Fruit fly (Drosophila melanogaster): ENCODE measurements around the gene CG11722.
A peak's percentile ranks its signal among the peaks of the same experiment; 100 is the strongest.

The CG11722 gene

dm6 chr3R:10042024-10042663 is 3.2 kb downstream of the CG11722 start:
- peak; percentile 53 for TF ChIP-seq psq (GFP tag; optimal IDR thresholded peaks at IDR 0.05)
- no peak for TF ChIP-seq pan (optimal IDR thresholded peaks at IDR 0.05)

- TF ChIP-seq Rel (GFP tag; optimal IDR thresholded peaks at IDR 0.05) (no peak), Rel (tag; optimal IDR thresholded peaks at IDR 0.05) (peak; percentile 88), CrebA (GFP tag; optimal IDR thresholded peaks at IDR 0.05; ENCODE audit: borderline replicate concordance) (no peak), foxo (GFP tag; optimal IDR thresholded peaks at IDR 0.05) (no peak)
Measured at dm6 chr3R:10040505-10040904, 4.8 kb downstream of the CG11722 start.

dm6 chr3R:10039188-10039587 is 6.2 kb downstream of the CG11722 start:
- TF ChIP-seq N (GFP tag; optimal IDR thresholded peaks at IDR 0.05) = no peak
- no peak for TF ChIP-seq CrebA (GFP tag; optimal IDR thresholded peaks at IDR 0.05; ENCODE audit: borderline replicate concordance)
- TF ChIP-seq Abd-B (GFP tag; optimal IDR thresholded peaks at IDR 0.05) = no peak
- no peak for TF ChIP-seq tai (GFP tag; optimal IDR thresholded peaks at IDR 0.05)
- no peak for TF ChIP-seq br (GFP tag; optimal IDR thresholded peaks at IDR 0.05)
- TF ChIP-seq ey (GFP tag; optimal IDR thresholded peaks at IDR 0.05) = no peak
- no peak for TF ChIP-seq Hr83 (GFP tag; optimal IDR thresholded peaks at IDR 0.05; ENCODE audit: poor library complexity, severe bottlenecking)
- no peak for TF ChIP-seq Rel (GFP tag; optimal IDR thresholded peaks at IDR 0.05)
- no peak for TF ChIP-seq Rel (tag; optimal IDR thresholded peaks at IDR 0.05)
- no peak for TF ChIP-seq h (GFP tag; optimal IDR thresholded peaks at IDR 0.05)

dm6 chr3R:10035765-10036164 is 9.6 kb downstream of the CG11722 start:
- peak; percentile 47 for TF ChIP-seq brk (GFP tag; optimal IDR thresholded peaks at IDR 0.05)
- no peak for TF ChIP-seq woc (GFP tag; optimal IDR thresholded peaks at IDR 0.05)

- TF ChIP-seq CG32264 (GFP tag; optimal IDR thresholded peaks at IDR 0.05) (no peak), jim (GFP tag; optimal IDR thresholded peaks at IDR 0.05) (no peak), Rel (GFP tag; optimal IDR thresholded peaks at IDR 0.05) (no peak), Rel (tag; optimal IDR thresholded peaks at IDR 0.05) (peak; percentile 19)
Measured at dm6 chr3R:10034995-10035446, 10.3 kb downstream of the CG11722 start.

dm6 chr3R:10032951-10033720 is 12.2 kb downstream of the CG11722 start:
- TF ChIP-seq brk (GFP tag; optimal IDR thresholded peaks at IDR 0.05) (no peak), ey (GFP tag; optimal IDR thresholded peaks at IDR 0.05) (no peak), CrebA (GFP tag; optimal IDR thresholded peaks at IDR 0.05; ENCODE audit: borderline replicate concordance) (no peak), Mio (GFP tag; optimal IDR thresholded peaks at IDR 0.05) (no peak), dsf (GFP tag; optimal IDR thresholded peaks at IDR 0.05; ENCODE audit: borderline replicate concordance) (no peak), Hr78 (GFP tag; optimal IDR thresholded peaks at IDR 0.05) (no peak), Dif (GFP tag; optimal IDR thresholded peaks at IDR 0.05; ENCODE audit: partially characterized antibody) (no peak), GATAd (GFP tag; optimal IDR thresholded peaks at IDR 0.05) (no peak), dmrt93B (GFP tag; optimal IDR thresholded peaks at IDR 0.05) (no peak)

dm6 chr3R:10031480-10031879 is 13.9 kb downstream of the CG11722 start:
- TF ChIP-seq rgr (GFP tag; optimal IDR thresholded peaks at IDR 0.05) (no peak), Mio (GFP tag; optimal IDR thresholded peaks at IDR 0.05) (no peak), Hnf4 (GFP tag; optimal IDR thresholded peaks at IDR 0.05) (no peak), Myc (optimal IDR thresholded peaks at IDR 0.05) (no peak), brk (GFP tag; optimal IDR thresholded peaks at IDR 0.05) (no peak), fru (GFP tag; optimal IDR thresholded peaks at IDR 0.05) (no peak), Vsx2 (GFP tag; optimal IDR thresholded peaks at IDR 0.05; ENCODE audit: partially characterized antibody) (no peak), N (GFP tag; optimal IDR thresholded peaks at IDR 0.05) (no peak), tai (GFP tag; optimal IDR thresholded peaks at IDR 0.05) (no peak), Abd-B (GFP tag; optimal IDR thresholded peaks at IDR 0.05) (no peak), Dfd (GFP tag; optimal IDR thresholded peaks at IDR 0.05) (no peak), usp (GFP tag; optimal IDR thresholded peaks at IDR 0.05) (no peak)
